Fruit fly (Drosophila melanogaster) whole organism: ENCODE results near the gene p23.

ENCODE experiments used
- CG8478 ChIP-seq: fragments of >200 bp; optimal IDR thresholded peaks from 2 replicates; lab custom pipeline; 2018; ENCODE audit warnings: inconsistent platforms
- pan ChIP-seq: fragments of >200 bp; optimal IDR thresholded peaks from 2 replicates; lab custom pipeline; 2017
- psq ChIP-seq: fragments of >200 bp; optimal IDR thresholded peaks from 2 replicates; lab custom pipeline; 2017
- usp ChIP-seq: fragments of >200 bp; optimal IDR thresholded peaks from 2 replicates; lab custom pipeline; 2017; ENCODE audit warnings: missing biosample characterization, missing genetic modification characterization, mixed read lengths

- no peak for TF ChIP-seq psq (lab: Kevin White, UChicago)
- TF ChIP-seq usp (GFP tag; lab: Kevin White, UChicago) = no peak
- TF ChIP-seq CG8478 (lab: Kevin White, UChicago) = no peak
- no peak for TF ChIP-seq pan (lab: Kevin White, UChicago)
Observed at dm6 chr3R:9637361-9637760, 40.4 kb upstream of the p23 start, which contains the start of gene Scm.
